Worm (Caenorhabditis elegans) whole organism, L3 larva: ENCODE results near the gene sri-61.
"Not testable (repeated sequence)": the region's sequence is repeated elsewhere in the genome, so short reads cannot be mapped to it uniquely, and the experiment has no call there.

ENCODE experiments used
- R02D3.7 ChIP-seq: fragments of 150-350 bp; optimal IDR thresholded peaks from 2 replicates; lab custom pipeline; 2014; ENCODE audit warnings: missing biosample characterization, missing genetic modification characterization
- ZK546.5 ChIP-seq: sonication (generic microtip); optimal IDR thresholded peaks from 2 replicates; lab custom pipeline; 2017; ENCODE audit warnings: missing biosample characterization, missing genetic modification characterization
- aly-2 ChIP-seq: fragments of 150-350 bp; optimal IDR thresholded peaks from 2 replicates; lab custom pipeline; 2014; ENCODE audit warnings: missing biosample characterization, missing genetic modification characterization
- ceh-16 ChIP-seq: sonication (generic microtip); optimal IDR thresholded peaks from 2 replicates; lab custom pipeline; 2017; ENCODE audit warnings: missing biosample characterization, missing genetic modification characterization
- ceh-28 ChIP-seq: fragments of 150-350 bp; optimal IDR thresholded peaks from 2 replicates; lab custom pipeline; 2014; ENCODE audit warnings: missing biosample characterization, missing genetic modification reagents, missing genetic modification characterization
- ceh-9 ChIP-seq: sonication (generic microtip); optimal IDR thresholded peaks from 2 replicates; lab custom pipeline; 2018; ENCODE audit warnings: missing biosample characterization, missing genetic modification characterization
- daf-12 ChIP-seq: fragments of 150-350 bp; optimal IDR thresholded peaks from 2 replicates; lab custom pipeline; 2014; ENCODE audit warnings: missing biosample characterization, missing genetic modification reagents, missing genetic modification characterization
- egl-5 ChIP-seq: fragments of 150-350 bp; optimal IDR thresholded peaks from 2 replicates; lab custom pipeline; 2017; ENCODE audit warnings: missing biosample characterization, missing genetic modification reagents, missing genetic modification characterization, inconsistent platforms
- elt-2 ChIP-seq: sonication (generic microtip); optimal IDR thresholded peaks from 2 replicates; lab custom pipeline; 2016; ENCODE audit warnings: missing genetic modification reagents, mild to moderate bottlenecking, missing genetic modification characterization, missing compliant biosample characterization
- eor-1 ChIP-seq, 2 experiments: fragments of 150-350 bp; optimal IDR thresholded peaks; 2 replicates each; lab custom pipeline; 2014 to 2018; ENCODE audit warnings: missing biosample characterization in 2 of 2, missing genetic modification characterization in 2 of 2
- fkh-10 ChIP-seq: sonication (generic microtip); optimal IDR thresholded peaks from 2 replicates; lab custom pipeline; 2017; ENCODE audit warnings: missing biosample characterization, missing genetic modification reagents, missing genetic modification characterization
- fkh-2 ChIP-seq: fragments of 150-350 bp; optimal IDR thresholded peaks from 2 replicates; lab custom pipeline; 2014; ENCODE audit warnings: missing biosample characterization, missing genetic modification reagents, missing genetic modification characterization
- hmg-11 ChIP-seq: sonication (generic microtip); optimal IDR thresholded peaks from 2 replicates; lab custom pipeline; 2016; ENCODE audit warnings: missing genetic modification characterization, missing compliant biosample characterization
- lin-15B ChIP-seq: fragments of 150-350 bp; optimal IDR thresholded peaks from 2 replicates; lab custom pipeline; 2014; ENCODE audit warnings: missing biosample characterization, missing genetic modification characterization
- lin-39 ChIP-seq: fragments of 150-350 bp; optimal IDR thresholded peaks from 2 replicates; lab custom pipeline; 2018; ENCODE audit warnings: missing biosample characterization, missing genetic modification reagents, missing genetic modification characterization
- lsy-12 ChIP-seq: sonication (generic microtip); optimal IDR thresholded peaks from 2 replicates; lab custom pipeline; 2016; ENCODE audit warnings: mild to moderate bottlenecking, missing genetic modification characterization, missing compliant biosample characterization
- mml-1 ChIP-seq: fragments of 150-350 bp; sonication (generic microtip); optimal IDR thresholded peaks from 3 replicates; lab custom pipeline; 2014; ENCODE audit warnings: missing biosample characterization, missing genetic modification characterization
- nfya-1 ChIP-seq: sonication (generic microtip); optimal IDR thresholded peaks from 2 replicates; lab custom pipeline; 2017; ENCODE audit warnings: missing genetic modification characterization, mild to moderate bottlenecking, missing compliant biosample characterization, antibody characterized with exemption, moderate library complexity; ENCODE audit not compliant: insufficient read depth
- nhr-12 ChIP-seq: fragments of 150-350 bp; optimal IDR thresholded peaks from 2 replicates; lab custom pipeline; 2014; ENCODE audit warnings: missing biosample characterization, missing genetic modification characterization
- nhr-23 ChIP-seq: fragments of 150-350 bp; optimal IDR thresholded peaks from 2 replicates; lab custom pipeline; 2014; ENCODE audit warnings: missing biosample characterization, missing genetic modification reagents, missing genetic modification characterization
- nhr-237 ChIP-seq: fragments of 150-350 bp; optimal IDR thresholded peaks from 2 replicates; lab custom pipeline; 2014; ENCODE audit warnings: missing biosample characterization, missing genetic modification characterization
- nhr-25 ChIP-seq: sonication (generic microtip); optimal IDR thresholded peaks from 2 replicates; lab custom pipeline; 2017; ENCODE audit warnings: missing biosample characterization, missing genetic modification characterization
- nhr-28 ChIP-seq: fragments of 150-350 bp; optimal IDR thresholded peaks from 2 replicates; lab custom pipeline; 2014; ENCODE audit warnings: missing biosample characterization, missing genetic modification characterization
- nhr-76 ChIP-seq: fragments of 150-350 bp; sonication (generic microtip); optimal IDR thresholded peaks from 5 replicates; lab custom pipeline; 2014; ENCODE audit warnings: missing biosample characterization, missing genetic modification characterization
- pha-4 ChIP-seq: fragments of 150-350 bp; optimal IDR thresholded peaks from 2 replicates; lab custom pipeline; 2014; ENCODE audit warnings: missing biosample characterization, missing genetic modification reagents, missing genetic modification characterization
- pqm-1 ChIP-seq: fragments of 150-350 bp; optimal IDR thresholded peaks from 2 replicates; lab custom pipeline; 2017; ENCODE audit warnings: missing biosample characterization, missing genetic modification characterization, inconsistent platforms
- sea-2 ChIP-seq: fragments of 150-350 bp; sonication (generic microtip); optimal IDR thresholded peaks from 4 replicates; lab custom pipeline; 2014; ENCODE audit warnings: missing biosample characterization, missing genetic modification reagents, missing genetic modification characterization
- skn-1 ChIP-seq: fragments of 150-350 bp; optimal IDR thresholded peaks from 2 replicates; lab custom pipeline; 2014; ENCODE audit warnings: missing biosample characterization, missing genetic modification characterization
- snpc-4 ChIP-seq: fragments of 150-350 bp; optimal IDR thresholded peaks from 2 replicates; lab custom pipeline; 2014; ENCODE audit warnings: missing biosample characterization, missing genetic modification characterization
- tbx-2 ChIP-seq: sonication (generic microtip); optimal IDR thresholded peaks from 2 replicates; lab custom pipeline; 2016; ENCODE audit warnings: mild to moderate bottlenecking, missing genetic modification characterization, missing compliant biosample characterization
- unc-39 ChIP-seq: sonication (generic microtip); optimal IDR thresholded peaks from 4 replicates; lab custom pipeline; 2017; ENCODE audit warnings: missing biosample characterization, missing genetic modification characterization
- zag-1 ChIP-seq: fragments of 150-350 bp; optimal IDR thresholded peaks from 2 replicates; lab custom pipeline; 2014; ENCODE audit warnings: missing biosample characterization, missing genetic modification characterization
- ztf-4 ChIP-seq: fragments of 150-350 bp; optimal IDR thresholded peaks from 2 replicates; lab custom pipeline; 2014; ENCODE audit warnings: missing biosample characterization, missing genetic modification characterization

sri-61 gene

DNA sequence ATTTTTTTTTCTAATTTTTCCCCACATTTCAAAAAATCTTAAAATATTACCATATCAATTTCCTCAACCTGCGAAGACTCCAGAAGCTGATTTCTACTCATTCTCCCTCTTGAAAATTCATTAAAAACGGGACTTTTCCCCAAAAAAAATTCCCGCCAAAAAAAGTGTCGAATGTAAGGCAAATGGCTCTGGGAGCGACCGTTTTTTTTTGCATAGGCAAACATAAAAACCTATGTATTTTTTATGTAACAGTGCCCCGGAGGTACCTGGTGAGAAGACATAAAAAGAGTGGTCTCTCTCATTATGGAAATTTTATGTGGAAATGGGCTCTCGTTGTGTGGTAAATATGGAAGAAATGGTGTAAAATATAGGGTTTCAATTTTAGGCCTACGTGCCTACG lies 15.9 kb downstream of the sri-61 start, which contains the start of gene ceh-87:
ceh-87 (minus strand) TSS at position 101 of the 400 bp plus-strand sequence.
- TF ChIP-seq nhr-76 (tag; lab: Kevin White, UChicago): no peak
- TF ChIP-seq skn-1: no peak
- no peak for TF ChIP-seq nhr-23
- TF ChIP-seq nhr-12 (tag; lab: Kevin White, UChicago): no peak
- TF ChIP-seq fkh-2 (tag; lab: Kevin White, UChicago): no peak

DNA sequence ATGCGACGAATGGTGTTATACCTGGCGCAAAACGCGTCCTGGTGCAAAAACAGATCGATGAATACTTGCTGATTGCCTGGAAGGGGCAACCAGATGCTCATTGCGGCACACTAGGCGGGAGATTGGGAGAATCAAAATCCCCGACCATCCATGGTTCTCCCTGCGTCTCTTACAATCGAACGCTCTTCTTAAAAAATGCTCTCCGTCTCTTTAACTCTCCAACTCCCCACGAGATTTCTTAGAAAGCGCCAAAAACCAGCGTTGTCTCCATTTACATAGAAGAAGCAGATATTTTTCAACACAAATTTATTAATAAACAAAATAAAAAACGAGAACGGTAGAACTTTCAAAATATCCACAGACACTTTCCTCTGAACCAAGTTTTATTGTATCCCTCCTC lies 19.0 kb downstream of the sri-61 start, which contains the start of gene F34D6.1:
F34D6.1 (minus strand) TSS at position 101 of the 400 bp plus-strand sequence.
- TF ChIP-seq aly-2 (no peak), skn-1 (no peak), R02D3.7 (no peak), ztf-4 (tag; lab: Kevin White, UChicago) (no peak)

DNA sequence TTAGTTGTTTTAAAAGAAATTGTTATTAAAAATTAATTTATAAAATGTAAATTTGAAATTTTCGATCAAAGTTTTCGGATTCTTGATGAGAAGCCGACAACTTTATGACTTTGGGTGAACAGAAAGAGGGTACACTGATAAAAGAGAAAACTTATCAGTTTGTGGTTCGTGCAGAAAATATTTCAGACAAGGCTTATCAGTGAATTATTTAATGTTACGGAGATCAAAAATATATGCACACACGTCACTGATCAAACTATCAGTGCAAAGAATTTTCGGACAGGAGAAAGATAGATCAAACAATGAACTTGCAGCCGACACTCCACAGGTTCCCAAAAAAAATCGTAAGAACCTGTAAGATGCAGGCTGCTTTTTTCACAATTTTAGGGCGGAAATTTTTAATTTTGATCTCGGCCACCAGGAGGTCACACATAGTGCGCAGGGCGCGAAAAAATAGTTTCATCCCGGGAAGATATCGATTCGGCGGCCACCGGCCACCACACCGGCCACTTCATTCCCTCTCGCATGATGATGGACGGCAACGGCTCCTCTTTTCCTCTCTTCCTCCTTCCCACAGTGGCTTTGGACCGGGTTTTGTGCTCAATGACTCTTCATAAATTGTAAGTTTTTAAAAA lies 22.5 kb downstream of the sri-61 start, which contains the start of gene F22E5.17:
F22E5.17 (plus strand) TSS at position 508 of the 635 bp plus-strand sequence.
- peak; percentile 4 for TF ChIP-seq skn-1
- no peak for TF ChIP-seq unc-39 (tag; lab: Kevin White, UChicago)
- peak; percentile 94 for TF ChIP-seq elt-2 (tag; lab: Kevin White, UChicago)
- TF ChIP-seq pqm-1 (tag; lab: Kevin White, UChicago): peak; percentile 69

DNA sequence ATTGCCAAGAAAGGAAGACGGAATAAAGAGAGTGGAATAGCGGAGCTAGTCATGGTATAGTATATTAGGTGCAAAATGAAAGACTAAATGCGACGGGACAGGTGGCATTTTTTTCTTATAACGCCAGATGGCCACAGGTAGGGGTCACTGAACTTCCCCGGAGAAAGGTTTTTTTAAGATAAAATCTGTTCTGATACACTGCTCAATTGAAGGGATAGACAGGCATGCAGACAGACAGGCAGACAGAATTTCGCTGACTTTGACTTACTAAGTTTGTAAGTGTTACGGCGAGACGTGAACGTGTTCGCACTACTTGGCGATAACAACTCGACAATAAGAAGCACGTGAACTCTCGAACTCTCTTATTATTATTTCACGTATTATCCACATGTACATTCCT lies 26.6 kb downstream of the sri-61 start, which contains the start of the genes F22E5.20 and F22E5.1:
F22E5.20 (minus strand) TSS at position 101 of the 400 bp plus-strand sequence.
F22E5.1 (plus strand) TSS at position 242 of the 400 bp plus-strand sequence.
- TF ChIP-seq nhr-76, snpc-4, nhr-12 (tag; lab: Kevin White, UChicago): not testable (repeated sequence)
- TF ChIP-seq, all 47 proteins: peak for 0; not testable (repeated sequence) for 47

DNA sequence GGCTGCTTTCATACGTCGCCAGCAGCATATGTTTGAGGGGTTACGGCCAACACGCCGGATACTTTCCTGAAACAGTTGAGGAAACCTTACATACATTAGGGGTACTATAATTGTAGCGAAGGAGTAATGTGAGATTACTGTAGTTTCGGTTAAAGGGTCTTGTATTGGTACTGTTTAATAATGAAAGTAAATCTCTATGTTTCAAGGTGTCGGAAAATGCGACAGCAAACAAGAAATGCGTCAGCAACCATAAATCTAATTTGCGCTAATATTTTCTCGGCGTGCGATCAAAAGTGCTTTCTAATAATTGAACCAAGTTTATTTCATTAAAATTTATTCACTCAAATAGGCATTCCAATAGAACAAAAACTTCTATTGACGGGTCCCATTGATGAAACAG lies 27.8 kb downstream of the sri-61 start, which contains the start of gene sri-57:
sri-57 (minus strand) TSS at position 101 of the 400 bp plus-strand sequence.
- TF ChIP-seq nhr-237 (tag; lab: Kevin White, UChicago); snpc-4 (tag; lab: Kevin White, UChicago); hmg-11: not testable (repeated sequence)

DNA sequence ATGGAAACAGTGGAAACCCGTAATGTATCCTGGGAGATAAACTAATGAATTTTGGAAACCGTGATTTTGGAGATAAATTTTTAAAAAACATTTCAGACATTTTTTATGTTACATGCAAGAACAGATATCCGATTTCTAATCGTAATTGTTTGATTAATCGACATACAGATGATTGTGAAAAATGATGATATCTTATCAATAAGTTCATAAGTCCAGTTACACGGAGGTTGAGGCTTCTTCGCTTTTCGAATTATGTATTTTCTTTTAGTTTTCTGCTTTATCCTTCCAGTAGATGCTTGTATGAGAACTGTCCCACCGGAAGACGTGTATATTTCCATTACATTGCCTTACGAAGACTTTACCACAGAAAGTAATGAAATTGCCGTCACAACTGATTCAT lies 34.5 kb downstream of the sri-61 start, which contains the start of gene F22E5.22:
F22E5.22 (plus strand) TSS at position 301 of the 400 bp plus-strand sequence.
- TF ChIP-seq daf-12 (no peak), R02D3.7 (no peak), ceh-9 (tag; lab: Kevin White, UChicago) (no peak), egl-5 (tag; lab: Kevin White, UChicago) (no peak), aly-2 (no peak), nfya-1 (no peak), skn-1 (no peak), unc-39 (tag; lab: Kevin White, UChicago) (no peak), lsy-12 (tag; lab: Kevin White, UChicago) (no peak), pqm-1 (tag; lab: Kevin White, UChicago) (no peak), fkh-10 (GFP tag; lab: Kevin White, UChicago) (no peak), nhr-25 (tag; lab: Kevin White, UChicago) (no peak), pha-4 (tag; lab: Kevin White, UChicago) (no peak), ceh-28 (tag; lab: Kevin White, UChicago) (no peak), snpc-4 (tag; lab: Kevin White, UChicago) (no peak)

DNA sequence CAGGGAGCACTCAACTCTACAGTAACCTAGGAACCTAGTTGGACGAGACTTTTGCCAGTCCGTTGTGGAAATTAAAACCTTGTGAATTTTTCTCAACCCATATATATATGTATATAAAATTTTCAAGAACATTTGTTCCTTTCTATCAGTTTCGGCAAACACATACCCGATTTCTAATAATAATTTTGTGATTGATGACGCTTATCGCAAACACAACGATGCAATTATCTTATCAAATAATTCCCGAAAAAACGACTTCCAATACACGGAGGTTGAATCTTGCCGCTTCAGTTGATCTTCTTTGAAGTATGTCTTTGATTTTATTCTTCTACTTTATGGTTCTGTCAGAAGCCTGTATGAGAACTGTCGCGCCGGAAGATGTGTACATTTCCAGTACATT lies 35.0 kb downstream of the sri-61 start, which contains the start of gene F22E5.2:
F22E5.2 (plus strand) TSS at position 301 of the 400 bp plus-strand sequence.
- not testable (repeated sequence) for TF ChIP-seq mml-1, nhr-237, elt-2 (tag; lab: Kevin White, UChicago)

DNA sequence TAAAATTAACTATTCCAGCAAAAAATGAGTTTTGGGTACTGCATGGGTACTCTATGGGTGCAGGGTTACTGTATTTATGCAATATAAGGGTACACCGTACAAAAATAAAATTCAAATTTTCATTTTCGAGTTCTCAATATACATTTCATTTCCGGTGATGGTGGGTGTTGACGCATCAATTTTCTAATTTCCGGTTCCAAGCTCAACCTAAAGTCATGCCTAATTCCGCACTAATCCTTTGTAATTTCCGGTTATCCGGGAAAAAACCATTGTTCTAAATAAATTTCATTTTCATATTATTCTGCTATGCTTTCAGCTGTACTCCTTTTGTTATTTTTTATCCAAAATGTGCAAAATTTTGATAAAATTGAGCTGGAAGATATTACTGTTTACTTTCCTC lies 40.8 kb downstream of the sri-61 start, which contains the start of gene gcy-21:
gcy-21 (plus strand) TSS at position 301 of the 400 bp plus-strand sequence.
- TF ChIP-seq nhr-28 (tag; lab: Kevin White, UChicago) (no peak), snpc-4 (tag; lab: Kevin White, UChicago) (no peak), lin-15B (tag; lab: Kevin White, UChicago) (no peak), pqm-1 (tag; lab: Kevin White, UChicago) (no peak), eor-1 (tag; optimal IDR thresholded peaks at IDR 0.05; lab: Kevin White, UChicago) (no peak), lsy-12 (tag; lab: Kevin White, UChicago) (no peak), lin-39 (no peak), zag-1 (tag; lab: Kevin White, UChicago) (no peak), sea-2 (GFP tag; lab: Kevin White, UChicago) (no peak), ceh-16 (tag; lab: Kevin White, UChicago) (no peak), ZK546.5 (tag; lab: Kevin White, UChicago) (no peak), tbx-2 (tag; lab: Kevin White, UChicago) (no peak), elt-2 (tag; lab: Kevin White, UChicago) (no peak), nhr-23 (no peak), ceh-9 (tag; lab: Kevin White, UChicago) (no peak)
